Fruit fly (Drosophila melanogaster): ENCODE measurements around the gene Tspo.

Tspo gene

DNA sequence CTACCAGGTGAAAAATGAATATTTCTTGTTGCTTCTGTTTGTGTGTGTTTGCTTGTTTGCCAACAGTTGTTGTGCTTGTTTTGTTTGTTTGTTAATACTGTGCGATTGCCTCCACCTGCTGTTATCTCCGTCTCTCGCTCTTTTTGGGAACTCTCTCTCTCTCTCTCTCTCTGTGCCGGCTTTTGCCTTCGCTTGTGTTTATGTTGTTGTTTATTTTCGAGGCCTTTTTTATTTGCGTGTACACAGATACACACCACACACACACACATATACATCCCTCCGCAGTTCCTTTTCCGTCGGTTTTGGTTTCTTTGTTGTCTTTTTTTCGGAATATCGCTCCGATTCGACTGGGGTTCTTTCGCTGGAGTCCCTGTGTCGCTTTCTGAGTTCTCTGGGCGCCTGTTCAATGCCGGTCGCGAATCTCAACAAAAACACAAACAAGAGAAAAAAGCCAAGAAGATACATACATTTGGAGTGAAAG is 48.8 kb upstream of the Tspo start (continued):
- TF ChIP-seq CG10274 (GFP tag; optimal IDR thresholded peaks at IDR 0.05) (peak; percentile 29), ERR (GFP tag; optimal IDR thresholded peaks at IDR 0.05) (no peak), CG12391 (tag; optimal IDR thresholded peaks at IDR 0.05) (peak; percentile 57), pnt (GFP tag; optimal IDR thresholded peaks at IDR 0.05) (peak; percentile 53), Trl (optimal IDR thresholded peaks at IDR 0.05) (peak; percentile 79 to 87), Trl (GFP tag; optimal IDR thresholded peaks at IDR 0.05) (peak; percentile 83), H15 (GFP tag; IDR thresholded peaks at IDR 0.05) (0 out of 3 replicates have a peak, but pooled peaks have one; percentile 38), pros (GFP tag; optimal IDR thresholded peaks at IDR 0.05) (peak; percentile 55), Jarid2 (GFP tag; optimal IDR thresholded peaks at IDR 0.05) (peak; percentile 68), wek (GFP tag; optimal IDR thresholded peaks at IDR 0.05) (peak; percentile 73), eyg (GFP tag; optimal IDR thresholded peaks at IDR 0.05) (peak; percentile 50), nau (GFP tag; optimal IDR thresholded peaks at IDR 0.05) (peak; percentile 85), CG2678 (tag; optimal IDR thresholded peaks at IDR 0.05) (peak; percentile 66), CG14014 (GFP tag; IDR thresholded peaks at IDR 0.05) (peak; percentile 31; the same call in 1 of the 2 replicates), vvl (GFP tag; IDR thresholded peaks at IDR 0.05) (peak; percentile 71), CG15073 (GFP tag; optimal IDR thresholded peaks at IDR 0.05) (no peak), CG18476 (GFP tag; optimal IDR thresholded peaks at IDR 0.05) (no peak), CG30403 (GFP tag; optimal IDR thresholded peaks at IDR 0.05) (no peak), tgo (GFP tag; IDR thresholded peaks at IDR 0.05) (no peak; the same call in 2 of the 3 replicates), CkIIα-i1 (GFP tag; IDR thresholded peaks at IDR 0.05) (no peak), Hr3 (GFP tag; optimal IDR thresholded peaks at IDR 0.05) (peak; percentile 29), HLH4C (GFP tag; IDR thresholded peaks at IDR 0.05; ENCODE audit: partially characterized antibody) (no peak), CG15479 (GFP tag; optimal IDR thresholded peaks at IDR 0.05) (peak; percentile 92), Dip3 (GFP tag; optimal IDR thresholded peaks at IDR 0.05) (no peak), CG3847 (GFP tag; IDR thresholded peaks at IDR 0.05) (no peak), ash1 (GFP tag; optimal IDR thresholded peaks at IDR 0.05) (no peak), Doc3 (GFP tag; IDR thresholded peaks at IDR 0.05; ENCODE audit: partially characterized antibody) (0 out of 3 replicates have a peak, but pooled peaks have one; percentile 17), phol (tag; optimal IDR thresholded peaks at IDR 0.05) (peak; percentile 16), Dref (GFP tag; IDR thresholded peaks at IDR 0.05) (no peak), YL-1 (GFP tag; optimal IDR thresholded peaks at IDR 0.05) (peak; percentile 42), Hey (tag; optimal IDR thresholded peaks at IDR 0.05) (peak; percentile 40), CG10366 (GFP tag; IDR thresholded peaks at IDR 0.05) (0 out of 2 replicates have a peak, but pooled peaks have one; percentile 9), CG1529 (GFP tag; optimal IDR thresholded peaks at IDR 0.05) (peak; percentile 71), Oli (tag; optimal IDR thresholded peaks at IDR 0.05) (peak; percentile 7), amos (GFP tag; IDR thresholded peaks at IDR 0.05; ENCODE audit: partially characterized antibody) (no peak), chm (GFP tag; IDR thresholded peaks at IDR 0.05) (peak; percentile 81; the same call in 1 of the 2 replicates), Adf1 (GFP tag; IDR thresholded peaks at IDR 0.05) (peak; percentile 21; the same call in 1 of the 2 replicates), prd (optimal IDR thresholded peaks at IDR 0.05) (no peak), prd (GFP tag; IDR thresholded peaks at IDR 0.05) (peak; percentile 54; the same call in 2 of the 3 replicates), aop (GFP tag; IDR thresholded peaks at IDR 0.05) (0 out of 2 replicates have a peak, but pooled peaks have one; percentile 13), Hr51 (GFP tag; optimal IDR thresholded peaks at IDR 0.05) (peak; percentile 23 to 64), zen2 (GFP tag; IDR thresholded peaks at IDR 0.05; ENCODE audit: partially characterized antibody) (no peak), GATAe (GFP tag; conservative IDR thresholded peaks at IDR 0.05) (no peak), CG18764 (GFP tag; optimal IDR thresholded peaks at IDR 0.05) (peak; percentile 78), tx (GFP tag; optimal IDR thresholded peaks at IDR 0.05) (no peak), crc (GFP tag; optimal IDR thresholded peaks at IDR 0.05) (peak; percentile 40), ato (GFP tag; IDR thresholded peaks at IDR 0.05; ENCODE audit: partially characterized antibody) (no peak), tin (GFP tag; optimal IDR thresholded peaks at IDR 0.05) (peak; percentile 28), inv (GFP tag; IDR thresholded peaks at IDR 0.05; ENCODE audit: partially characterized antibody) (no peak), CG7786 (GFP tag; optimal IDR thresholded peaks at IDR 0.05) (peak; percentile 40)
